Worm (Caenorhabditis elegans) whole organism, midembryonic: ENCODE data around the gene F45D3.1.

ENCODE experiments used
- T22C8.4 ChIP-seq: fragments of 200-800 bp; sonication (Bioruptor generic); IDR thresholded peaks from 2 replicates; pipeline ENCODE4 v1.3.6; 2022; ENCODE audit warnings: missing genetic modification characterization, missing compliant biosample characterization
- cog-1 ChIP-seq: sonication (generic microtip); optimal IDR thresholded peaks from 2 replicates; lab custom pipeline; 2016; ENCODE audit warnings: missing genetic modification characterization, missing compliant biosample characterization
- flt-1 ChIP-seq: fragments of 200-800 bp; sonication (Bioruptor generic); IDR thresholded peaks from 2 replicates; pipeline ENCODE4 v1.3.6; 2022; ENCODE audit warnings: missing genetic modification characterization, missing compliant biosample characterization
- klf-2 ChIP-seq: fragments of 200-800 bp; sonication (Bioruptor generic); conservative IDR thresholded peaks from 2 replicates; pipeline ENCODE4 v1.3.6; 2022; ENCODE audit warnings: missing genetic modification reagents, missing genetic modification characterization, missing compliant biosample characterization
- med-1 ChIP-seq: sonication (generic microtip); optimal IDR thresholded peaks from 2 replicates; lab custom pipeline; 2017; ENCODE audit warnings: missing genetic modification characterization, mild to moderate bottlenecking, missing compliant biosample characterization, antibody characterized with exemption, missing genetic modification reagents; ENCODE audit not compliant: insufficient read depth
- ref-1 ChIP-seq: fragments of 200-800 bp; sonication (Bioruptor generic); conservative IDR thresholded peaks from 2 replicates; pipeline ENCODE4 v1.3.6; 2022; ENCODE audit warnings: missing genetic modification reagents, missing genetic modification characterization, missing compliant biosample characterization
- tab-1 ChIP-seq: fragments of 200-800 bp; sonication (Bioruptor generic); IDR thresholded peaks from 2 replicates; pipeline ENCODE4 v1.3.6; 2022; ENCODE audit warnings: missing genetic modification characterization, missing compliant biosample characterization
- ztf-23 ChIP-seq: fragments of 200-800 bp; sonication (Bioruptor generic); IDR thresholded peaks from 2 replicates; pipeline ENCODE4 v1.3.6; 2022; ENCODE audit warnings: missing genetic modification reagents, missing genetic modification characterization, missing compliant biosample characterization

- TF ChIP-seq T22C8.4 (GFP tag; lab: Robert Waterston, UW): peak; percentile 94
- TF ChIP-seq flt-1 (GFP tag; lab: Robert Waterston, UW): no peak
- TF ChIP-seq tab-1 (GFP tag; lab: Robert Waterston, UW): no peak
- TF ChIP-seq klf-2 (GFP tag; lab: Robert Waterston, UW): no peak
- no peak for TF ChIP-seq ref-1
- no peak for TF ChIP-seq ztf-23
- no peak for TF ChIP-seq cog-1 (tag; lab: Kevin White, UChicago)
- TF ChIP-seq med-1 (GFP tag; lab: Kevin White, UChicago): no peak
These were observed 29.1 kb upstream of the F45D3.1 start, which contains the start of the genes W04D2.4 and rbm-25 for ce11 chrV:12497725-12498263.
